Fruit fly (Drosophila melanogaster) whole organism, pupa: ENCODE measurements around the gene Pif1B.

ENCODE experiments used
- CG10348 ChIP-seq: fragments of 200-800 bp; sonication (Bioruptor generic); IDR thresholded peaks from 2 replicates; pipeline ENCODE4 v1.3.6; 2022; ENCODE audit warnings: missing biosample characterization, missing genetic modification characterization
- CG12605 ChIP-seq: fragments of 200-800 bp; sonication (Bioruptor generic); IDR thresholded peaks from 2 replicates; pipeline ENCODE4 v1.3.6; 2022; ENCODE audit warnings: missing biosample characterization, missing genetic modification characterization
- CG13204 ChIP-seq: fragments of 200-800 bp; sonication (Bioruptor generic); optimal IDR thresholded peaks from 2 replicates; lab custom pipeline; 2018; ENCODE audit warnings: missing biosample characterization, mild to moderate bottlenecking, missing genetic modification characterization, moderate library complexity
- CG14655 ChIP-seq: fragments of 200-800 bp; sonication (Bioruptor generic); optimal IDR thresholded peaks from 3 replicates; lab custom pipeline; 2017; ENCODE audit warnings: mild to moderate bottlenecking, missing biosample characterization, missing genetic modification reagents, missing genetic modification characterization
- CG15710 ChIP-seq: fragments of 200-800 bp; sonication (Bioruptor generic); optimal IDR thresholded peaks from 2 replicates; lab custom pipeline; 2018; ENCODE audit warnings: missing biosample characterization, mild to moderate bottlenecking, missing genetic modification characterization, moderate library complexity
- CG17806 ChIP-seq: fragments of 200-800 bp; sonication (Bioruptor generic); optimal IDR thresholded peaks from 2 replicates; lab custom pipeline; 2018; ENCODE audit warnings: missing biosample characterization, mild to moderate bottlenecking, missing genetic modification characterization, moderate library complexity
- CG32121 ChIP-seq: fragments of 200-800 bp; sonication (Bioruptor generic); IDR thresholded peaks from 2 replicates; pipeline ENCODE4 v1.3.6; 2022; ENCODE audit warnings: missing biosample characterization, missing genetic modification characterization
- CG34367 ChIP-seq: fragments of 200-800 bp; sonication (Bioruptor generic); optimal IDR thresholded peaks from 2 replicates; lab custom pipeline; 2018; ENCODE audit warnings: missing biosample characterization, mild to moderate bottlenecking, missing genetic modification characterization
- CG4496 ChIP-seq: fragments of 200-800 bp; sonication (Bioruptor generic); IDR thresholded peaks from 3 replicates; pipeline ENCODE4 v1.3.6; 2022; ENCODE audit warnings: missing biosample characterization, missing genetic modification characterization
- CG8159 ChIP-seq: fragments of 200-800 bp; sonication (Bioruptor generic); optimal IDR thresholded peaks from 3 replicates; lab custom pipeline; 2018; ENCODE audit warnings: missing biosample characterization, mild to moderate bottlenecking, missing genetic modification characterization, moderate library complexity
- CG8301 ChIP-seq: fragments of 200-800 bp; sonication (Bioruptor generic); optimal IDR thresholded peaks from 2 replicates; lab custom pipeline; 2018; ENCODE audit warnings: missing biosample characterization, mild to moderate bottlenecking, missing genetic modification characterization
- CG9948 ChIP-seq: fragments of 200-800 bp; sonication (Bioruptor generic); optimal IDR thresholded peaks from 2 replicates; lab custom pipeline; 2018; ENCODE audit warnings: missing biosample characterization, mild to moderate bottlenecking, missing genetic modification characterization, moderate library complexity
- D1 ChIP-seq: fragments of 200-800 bp; sonication (Bioruptor generic); optimal IDR thresholded peaks from 2 replicates; lab custom pipeline; 2018; ENCODE audit warnings: missing biosample characterization, mild to moderate bottlenecking, missing genetic modification characterization, moderate library complexity
- EcR ChIP-seq: fragments of 200-800 bp; sonication (Bioruptor generic); optimal IDR thresholded peaks from 3 replicates; lab custom pipeline; 2019; ENCODE audit warnings: missing biosample characterization, missing genetic modification characterization, mild to moderate bottlenecking, moderate library complexity, missing genetic modification reagents
- Ets98B ChIP-seq: fragments of 200-800 bp; sonication (Bioruptor generic); IDR thresholded peaks from 2 replicates; pipeline ENCODE4 v1.3.6; 2022; ENCODE audit warnings: missing biosample characterization, missing genetic modification characterization
- Pif1A ChIP-seq: fragments of 200-800 bp; sonication (Bioruptor generic); optimal IDR thresholded peaks from 3 replicates; lab custom pipeline; 2016; ENCODE audit warnings: missing biosample characterization, missing genetic modification characterization
- Pif1B ChIP-seq: fragments of 200-800 bp; sonication (Bioruptor generic); optimal IDR thresholded peaks from 3 replicates; lab custom pipeline; 2016; ENCODE audit warnings: missing biosample characterization, missing genetic modification characterization
- Snoo ChIP-seq: fragments of 200-800 bp; sonication (Bioruptor generic); optimal IDR thresholded peaks from 3 replicates; lab custom pipeline; 2017; ENCODE audit warnings: missing biosample characterization, mild to moderate bottlenecking, missing genetic modification characterization, inconsistent platforms
- fd96Ca ChIP-seq: fragments of 200-800 bp; sonication (Bioruptor generic); IDR thresholded peaks from 3 replicates; pipeline ENCODE4 v1.3.6; 2022; ENCODE audit warnings: missing biosample characterization, missing genetic modification characterization
- gl ChIP-seq: fragments of 200-800 bp; sonication (Bioruptor generic); optimal IDR thresholded peaks from 2 replicates; lab custom pipeline; 2018; ENCODE audit warnings: missing biosample characterization, mild to moderate bottlenecking, missing genetic modification characterization
- rn ChIP-seq: fragments of 200-800 bp; sonication (Bioruptor generic); IDR thresholded peaks from 2 replicates; pipeline ENCODE4 v1.3.6; 2022; ENCODE audit warnings: missing biosample characterization, missing genetic modification characterization

The Pif1B gene

dm6 chr3R:8784788-8785187, 16.2 kb downstream of the Pif1B start:
- no peak for TF ChIP-seq Pif1B (GFP tag; lab: Kevin White, UChicago)
- TF ChIP-seq Snoo: no peak
- TF ChIP-seq CG8301 (tag; lab: Kevin White, UChicago): no peak
- TF ChIP-seq CG32121 (GFP tag; lab: Robert Waterston, UW): peak; percentile 80
- peak; percentile 62; the same call in 2 of the 3 replicates for TF ChIP-seq fd96Ca (GFP tag; lab: Robert Waterston, UW)
- TF ChIP-seq Pif1A: no peak
- TF ChIP-seq CG4496: peak; percentile 85
- TF ChIP-seq CG10348 (GFP tag; lab: Robert Waterston, UW): peak; percentile 10; the same call in 1 of the 2 replicates
- TF ChIP-seq CG34367 (tag; lab: Kevin White, UChicago): no peak
- TF ChIP-seq CG9948 (tag; lab: Kevin White, UChicago): no peak
- TF ChIP-seq CG12605 (GFP tag; lab: Robert Waterston, UW): 0 out of 2 replicates have a peak, but pooled peaks have one; percentile 24
- TF ChIP-seq D1 (tag; lab: Kevin White, UChicago): no peak
- no peak for TF ChIP-seq CG17806 (tag; lab: Kevin White, UChicago)
- no peak for TF ChIP-seq CG13204 (GFP tag; lab: Kevin White, UChicago)
- TF ChIP-seq rn: peak; percentile 47; the same call in 1 of the 2 replicates
- TF ChIP-seq CG15710: no peak
- no peak for TF ChIP-seq CG14655 (GFP tag; lab: Kevin White, UChicago)
- no peak for TF ChIP-seq EcR (GFP tag; lab: Kevin White, UChicago)
- no peak for TF ChIP-seq gl (tag; lab: Kevin White, UChicago)
- no peak for TF ChIP-seq CG8159 (tag; lab: Kevin White, UChicago)
- peak; percentile 73 for TF ChIP-seq Ets98B (GFP tag; lab: Robert Waterston, UW)

dm6 chr3R:8780689-8781088, 20.3 kb downstream of the Pif1B start, which contains the start of gene CG33189:
CG33189 (minus strand) TSS chr3R:8780789.
- no peak for TF ChIP-seq CG10348 (GFP tag; lab: Robert Waterston, UW)
- no peak for TF ChIP-seq Pif1A
- TF ChIP-seq CG13204 (GFP tag; lab: Kevin White, UChicago): no peak
- no peak for TF ChIP-seq CG17806 (tag; lab: Kevin White, UChicago)
- TF ChIP-seq, all 21 proteins: peak for 0

dm6 chr3R:8779823-8780222, 21.2 kb downstream of the Pif1B start, which contains the start of gene CG33191:
CG33191 (minus strand) TSS chr3R:8779923.
- TF ChIP-seq Ets98B (GFP tag; lab: Robert Waterston, UW): no peak
- TF ChIP-seq CG17806 (tag; lab: Kevin White, UChicago): no peak
- no peak for TF ChIP-seq CG32121 (GFP tag; lab: Robert Waterston, UW)
- no peak for TF ChIP-seq fd96Ca (GFP tag; lab: Robert Waterston, UW)
- no peak for TF ChIP-seq rn
- no peak for TF ChIP-seq CG15710
- TF ChIP-seq CG4496: no peak
- no peak for TF ChIP-seq EcR (GFP tag; lab: Kevin White, UChicago)
- no peak for TF ChIP-seq CG9948 (tag; lab: Kevin White, UChicago)
- no peak for TF ChIP-seq D1 (tag; lab: Kevin White, UChicago)
- no peak for TF ChIP-seq CG8159 (tag; lab: Kevin White, UChicago)
- TF ChIP-seq CG12605 (GFP tag; lab: Robert Waterston, UW): no peak
- TF ChIP-seq, all 21 proteins: peak for 0

dm6 chr3R:8773135-8773534, 27.8 kb downstream of the Pif1B start, which contains the start of gene CG34301:
CG34301 (plus strand) TSS chr3R:8773435.
- TF ChIP-seq rn (no peak), CG9948 (tag; lab: Kevin White, UChicago) (no peak), CG17806 (tag; lab: Kevin White, UChicago) (no peak), CG14655 (GFP tag; lab: Kevin White, UChicago) (no peak), Pif1A (no peak), CG10348 (GFP tag; lab: Robert Waterston, UW) (no peak), Snoo (no peak), fd96Ca (GFP tag; lab: Robert Waterston, UW) (no peak), Pif1B (GFP tag; lab: Kevin White, UChicago) (no peak), Ets98B (GFP tag; lab: Robert Waterston, UW) (no peak), EcR (GFP tag; lab: Kevin White, UChicago) (no peak), gl (tag; lab: Kevin White, UChicago) (no peak)

- no peak for TF ChIP-seq CG14655 (GFP tag; lab: Kevin White, UChicago)
- no peak for TF ChIP-seq fd96Ca (GFP tag; lab: Robert Waterston, UW)
- no peak for TF ChIP-seq CG8159 (tag; lab: Kevin White, UChicago)
- TF ChIP-seq CG8301 (tag; lab: Kevin White, UChicago): no peak
- TF ChIP-seq Snoo: no peak
- TF ChIP-seq CG4496: no peak
- no peak for TF ChIP-seq rn
- no peak for TF ChIP-seq CG32121 (GFP tag; lab: Robert Waterston, UW)
- no peak for TF ChIP-seq D1 (tag; lab: Kevin White, UChicago)
- TF ChIP-seq Pif1B (GFP tag; lab: Kevin White, UChicago): no peak
- no peak for TF ChIP-seq gl (tag; lab: Kevin White, UChicago)
- no peak for TF ChIP-seq CG17806 (tag; lab: Kevin White, UChicago)
Observed at dm6 chr3R:8772591-8772990, 28.4 kb downstream of the Pif1B start, which contains the start of gene CG13318. CG13318 (minus strand) TSS chr3R:8772691.

- TF ChIP-seq Snoo (no peak), CG8159 (tag; lab: Kevin White, UChicago) (no peak), CG32121 (GFP tag; lab: Robert Waterston, UW) (no peak), Pif1B (GFP tag; lab: Kevin White, UChicago) (no peak), CG12605 (GFP tag; lab: Robert Waterston, UW) (no peak), EcR (GFP tag; lab: Kevin White, UChicago) (no peak), CG13204 (GFP tag; lab: Kevin White, UChicago) (no peak), CG34367 (tag; lab: Kevin White, UChicago) (no peak), CG15710 (no peak), CG14655 (GFP tag; lab: Kevin White, UChicago) (no peak), fd96Ca (GFP tag; lab: Robert Waterston, UW) (no peak), CG10348 (GFP tag; lab: Robert Waterston, UW) (no peak), CG17806 (tag; lab: Kevin White, UChicago) (no peak), CG8301 (tag; lab: Kevin White, UChicago) (no peak), CG4496 (no peak), Pif1A (no peak)
Observed at dm6 chr3R:8769094-8769493, 31.9 kb downstream of the Pif1B start, which contains the start of gene CG8236. CG8236 (plus strand) TSS chr3R:8769394.
